Fruit fly (Drosophila melanogaster) whole organism, embryonic: ENCODE results near the gene ocn.

ENCODE experiments used
- Asciz ChIP-seq: fragments of 200-800 bp; sonication (Bioruptor generic); optimal IDR thresholded peaks from 2 replicates; lab custom pipeline; 2017; ENCODE audit warnings: missing biosample characterization, mild to moderate bottlenecking, missing genetic modification characterization, missing genetic modification reagents
- Atf3 ChIP-seq: fragments of 200-800 bp; sonication (Bioruptor generic); optimal IDR thresholded peaks from 3 replicates; lab custom pipeline; 2016; ENCODE audit warnings: missing biosample characterization, missing genetic modification characterization
- BtbVII ChIP-seq: fragments of 200-800 bp; sonication (Bioruptor generic); optimal IDR thresholded peaks from 3 replicates; lab custom pipeline; 2017; ENCODE audit warnings: missing biosample characterization, mild to moderate bottlenecking, missing genetic modification characterization
- CG10267 ChIP-seq: fragments of 200-800 bp; sonication (Bioruptor generic); optimal IDR thresholded peaks from 2 replicates; lab custom pipeline; 2018; ENCODE audit warnings: missing biosample characterization, mild to moderate bottlenecking, missing genetic modification characterization, moderate library complexity
- CG10366 ChIP-seq: fragments of 200-800 bp; sonication (Bioruptor generic); IDR thresholded peaks from 2 replicates; pipeline ENCODE4 v1.3.6; 2022; ENCODE audit warnings: missing biosample characterization, missing genetic modification characterization
- CG11695 ChIP-seq: fragments of 200-800 bp; sonication (Bioruptor generic); IDR thresholded peaks from 3 replicates; pipeline ENCODE4 v1.3.6; 2022; ENCODE audit warnings: missing biosample characterization, missing genetic modification characterization
- CG1233 ChIP-seq: fragments of 200-800 bp; sonication (Bioruptor generic); optimal IDR thresholded peaks from 4 replicates; lab custom pipeline; 2018; ENCODE audit warnings: missing biosample characterization, mild to moderate bottlenecking, missing genetic modification characterization
- CG12659 ChIP-seq: fragments of 200-800 bp; sonication (Bioruptor generic); optimal IDR thresholded peaks from 3 replicates; lab custom pipeline; 2017; ENCODE audit warnings: mild to moderate bottlenecking, missing biosample characterization, missing genetic modification reagents, missing genetic modification characterization
- CG12769 ChIP-seq: fragments of 200-800 bp; sonication (Bioruptor generic); optimal IDR thresholded peaks from 2 replicates; lab custom pipeline; 2019; ENCODE audit warnings: missing biosample characterization, mild to moderate bottlenecking, missing genetic modification characterization, moderate library complexity
- CG13424 ChIP-seq: fragments of 200-800 bp; sonication (Bioruptor generic); optimal IDR thresholded peaks from 2 replicates; lab custom pipeline; 2019; ENCODE audit warnings: missing biosample characterization, mild to moderate bottlenecking, missing genetic modification characterization, moderate library complexity
- CG17361 ChIP-seq: fragments of 200-800 bp; sonication (Bioruptor generic); IDR thresholded peaks from 3 replicates; pipeline ENCODE4 v1.3.6; 2022; ENCODE audit warnings: missing biosample characterization, missing genetic modification characterization
- CG1832 ChIP-seq: fragments of 200-800 bp; sonication (Bioruptor generic); optimal IDR thresholded peaks from 2 replicates; lab custom pipeline; 2017; ENCODE audit warnings: missing biosample characterization, mild to moderate bottlenecking, missing genetic modification characterization, inconsistent platforms
- CG30020 ChIP-seq: fragments of 200-800 bp; optimal IDR thresholded peaks from 2 replicates; lab custom pipeline; 2019; ENCODE audit warnings: missing biosample characterization, mild to moderate bottlenecking, missing genetic modification characterization, moderate library complexity
- CG4404 ChIP-seq: fragments of 200-800 bp; sonication (Bioruptor generic); IDR thresholded peaks from 2 replicates; pipeline ENCODE4 v1.3.6; 2022; ENCODE audit warnings: missing biosample characterization, missing genetic modification characterization
- CG6683 ChIP-seq: fragments of 200-800 bp; sonication (Bioruptor generic); optimal IDR thresholded peaks from 2 replicates; lab custom pipeline; 2017; ENCODE audit warnings: missing biosample characterization, mild to moderate bottlenecking, missing genetic modification characterization, missing genetic modification reagents
- CG6765 ChIP-seq: fragments of 200-800 bp; sonication (Bioruptor generic); optimal IDR thresholded peaks from 3 replicates; lab custom pipeline; 2017; ENCODE audit warnings: missing biosample characterization, mild to moderate bottlenecking, missing genetic modification characterization
- CG6813 ChIP-seq: fragments of 200-800 bp; sonication (Bioruptor generic); optimal IDR thresholded peaks from 2 replicates; lab custom pipeline; 2017; ENCODE audit warnings: missing biosample characterization, missing genetic modification characterization, mild to moderate bottlenecking, moderate library complexity, missing genetic modification reagents
- CG6854 ChIP-seq: fragments of 200-800 bp; sonication (Bioruptor generic); optimal IDR thresholded peaks from 3 replicates; lab custom pipeline; 2017; ENCODE audit warnings: missing biosample characterization, mild to moderate bottlenecking, missing genetic modification characterization
- CG8089 ChIP-seq: fragments of 200-800 bp; sonication (Bioruptor generic); optimal IDR thresholded peaks from 3 replicates; lab custom pipeline; 2016; ENCODE audit warnings: missing biosample characterization, missing genetic modification characterization
- CG8478 ChIP-seq: fragments of >200 bp; optimal IDR thresholded peaks from 2 replicates; lab custom pipeline; 2018
- CG8944 ChIP-seq: fragments of 200-800 bp; sonication (Bioruptor generic); optimal IDR thresholded peaks from 3 replicates; lab custom pipeline; 2016; ENCODE audit warnings: missing biosample characterization, missing genetic modification characterization
- CG9932 ChIP-seq: fragments of 200-800 bp; sonication (Bioruptor generic); IDR thresholded peaks from 2 replicates; pipeline ENCODE4 v1.3.6; 2022; ENCODE audit warnings: missing biosample characterization, missing genetic modification characterization
- E2f2 ChIP-seq: fragments of 200-800 bp; sonication (Bioruptor generic); IDR thresholded peaks from 2 replicates; pipeline ENCODE4 v1.3.6; 2022; ENCODE audit warnings: missing biosample characterization, missing genetic modification characterization
- Ets65A ChIP-seq: fragments of 200-800 bp; sonication (Bioruptor generic); peaks from one replicate; lab custom pipeline; 2016; ENCODE audit warnings: missing biosample characterization, missing genetic modification characterization
- Ets97D ChIP-seq: fragments of 200-800 bp; sonication (Bioruptor generic); optimal IDR thresholded peaks from 3 replicates; lab custom pipeline; 2016; ENCODE audit warnings: missing biosample characterization, missing genetic modification characterization
- HLHmδ ChIP-seq: fragments of 200-800 bp; sonication (Bioruptor generic); optimal IDR thresholded peaks from 2 replicates; lab custom pipeline; 2018; ENCODE audit warnings: missing biosample characterization, mild to moderate bottlenecking, missing genetic modification characterization, moderate library complexity
- Hsf ChIP-seq: fragments of 200-800 bp; sonication (Bioruptor generic); optimal IDR thresholded peaks from 3 replicates; lab custom pipeline; 2016; ENCODE audit warnings: missing biosample characterization, missing genetic modification characterization
- Lpt ChIP-seq: fragments of >200 bp; optimal IDR thresholded peaks from 2 replicates; lab custom pipeline; 2018; ENCODE audit warnings: missing biosample characterization, missing genetic modification characterization
- Max ChIP-seq: fragments of 200-800 bp; sonication (Bioruptor generic); optimal IDR thresholded peaks from 2 replicates; lab custom pipeline; 2016; ENCODE audit warnings: missing biosample characterization, mild to moderate bottlenecking, missing genetic modification characterization
- Oaz ChIP-seq: fragments of 200-800 bp; sonication (Bioruptor generic); IDR thresholded peaks from 2 replicates; pipeline ENCODE4 v1.3.6; 2022; ENCODE audit warnings: missing biosample characterization, missing genetic modification characterization
- Oli ChIP-seq: fragments of 200-800 bp; sonication (Bioruptor generic); optimal IDR thresholded peaks from 2 replicates; lab custom pipeline; 2018; ENCODE audit warnings: missing biosample characterization, mild to moderate bottlenecking, missing genetic modification characterization, moderate library complexity
- Rx ChIP-seq: fragments of 200-800 bp; sonication (Bioruptor generic); IDR thresholded peaks from 2 replicates; pipeline ENCODE4 v1.3.6; 2022; ENCODE audit warnings: missing biosample characterization, missing genetic modification characterization
- Xbp1 ChIP-seq: fragments of 200-800 bp; sonication (Bioruptor generic); optimal IDR thresholded peaks from 3 replicates; lab custom pipeline; 2016; ENCODE audit warnings: missing biosample characterization, mild to moderate bottlenecking, missing genetic modification characterization
- amos ChIP-seq: fragments of 200-800 bp; sonication (Bioruptor generic); IDR thresholded peaks from 2 replicates; pipeline ENCODE4 v1.3.6; 2022; ENCODE audit warnings: missing biosample characterization, missing genetic modification characterization; ENCODE audit not compliant: partially characterized antibody
- ara ChIP-seq: fragments of 200-800 bp; sonication (Bioruptor generic); IDR thresholded peaks from 2 replicates; pipeline ENCODE4 v1.3.6; 2022; ENCODE audit warnings: missing biosample characterization, missing genetic modification characterization
- dysf ChIP-seq: fragments of 200-800 bp; sonication (Bioruptor generic); IDR thresholded peaks from 3 replicates; pipeline ENCODE4 v1.3.6; 2022; ENCODE audit warnings: missing biosample characterization, missing genetic modification characterization
- esg ChIP-seq: fragments of 200-800 bp; sonication (Bioruptor generic); conservative IDR thresholded peaks from 2 replicates; pipeline ENCODE4 v1.3.6; 2022; ENCODE audit warnings: missing biosample characterization, missing genetic modification characterization
- fd3F ChIP-seq: fragments of 200-800 bp; sonication (Bioruptor generic); optimal IDR thresholded peaks from 2 replicates; lab custom pipeline; 2018; ENCODE audit warnings: missing biosample characterization, mild to moderate bottlenecking, missing genetic modification characterization, moderate library complexity
- fd64A ChIP-seq: fragments of 200-800 bp; sonication (Bioruptor generic); optimal IDR thresholded peaks from 3 replicates; lab custom pipeline; 2018; ENCODE audit warnings: missing biosample characterization, mild to moderate bottlenecking, missing genetic modification characterization
- gsb-n ChIP-seq: fragments of 200-800 bp; sonication (Bioruptor generic); optimal IDR thresholded peaks from 3 replicates; lab custom pipeline; 2018; ENCODE audit warnings: missing biosample characterization, mild to moderate bottlenecking, missing genetic modification characterization
- jumu ChIP-seq: fragments of 200-800 bp; sonication (Bioruptor generic); optimal IDR thresholded peaks from 3 replicates; lab custom pipeline; 2016; ENCODE audit warnings: missing biosample characterization, missing genetic modification characterization
- kah ChIP-seq: fragments of 200-800 bp; sonication (Bioruptor generic); optimal IDR thresholded peaks from 2 replicates; lab custom pipeline; 2018; ENCODE audit warnings: missing biosample characterization, mild to moderate bottlenecking, missing genetic modification characterization
- klu ChIP-seq: fragments of 200-800 bp; sonication (Bioruptor generic); IDR thresholded peaks from 2 replicates; pipeline ENCODE4 v1.3.6; 2022; ENCODE audit warnings: missing biosample characterization, missing genetic modification characterization
- kni ChIP-seq: fragments of 200-800 bp; sonication (Bioruptor generic); optimal IDR thresholded peaks from 3 replicates; lab custom pipeline; 2017; ENCODE audit warnings: mild to moderate bottlenecking, missing biosample characterization, missing genetic modification reagents, missing genetic modification characterization
- onecut ChIP-seq: fragments of 200-800 bp; sonication (Bioruptor generic); IDR thresholded peaks from 2 replicates; pipeline ENCODE4 v1.3.6; 2022; ENCODE audit warnings: missing biosample characterization, missing genetic modification characterization
- pfk ChIP-seq: fragments of 200-800 bp; sonication (Bioruptor generic); optimal IDR thresholded peaks from 2 replicates; lab custom pipeline; 2018; ENCODE audit warnings: missing biosample characterization, mild to moderate bottlenecking, missing genetic modification characterization, moderate library complexity
- sc ChIP-seq, 3 experiments: fragments of >200 bp in 2 of 3; fragments of 200-800 bp in 1 of 3; sonication (Bioruptor generic) in 1 of 3; optimal IDR thresholded peaks; 2 replicates in 2 of 3; 3 replicates in 1 of 3; lab custom pipeline; 2017; ENCODE audit warnings: mild to moderate bottlenecking in 1 of 3, missing biosample characterization in 1 of 3, missing genetic modification characterization in 1 of 3, missing genetic modification reagents in 1 of 3
- sisA ChIP-seq: fragments of 200-800 bp; sonication (Bioruptor generic); IDR thresholded peaks from 2 replicates; pipeline ENCODE4 v1.3.6; 2022; ENCODE audit warnings: missing biosample characterization, missing genetic modification characterization
- slou ChIP-seq: fragments of 200-800 bp; sonication (Bioruptor generic); optimal IDR thresholded peaks from 3 replicates; lab custom pipeline; 2016; ENCODE audit warnings: missing biosample characterization, missing genetic modification characterization
- trh ChIP-seq: fragments of 200-800 bp; sonication (Bioruptor generic); optimal IDR thresholded peaks from 2 replicates; lab custom pipeline; 2016; ENCODE audit warnings: missing biosample characterization, missing genetic modification characterization
- zen ChIP-seq: fragments of 200-800 bp; sonication (Bioruptor generic); optimal IDR thresholded peaks from 3 replicates; lab custom pipeline; 2018; ENCODE audit warnings: missing biosample characterization, mild to moderate bottlenecking, missing genetic modification characterization, moderate library complexity

Gene ocn

DNA sequence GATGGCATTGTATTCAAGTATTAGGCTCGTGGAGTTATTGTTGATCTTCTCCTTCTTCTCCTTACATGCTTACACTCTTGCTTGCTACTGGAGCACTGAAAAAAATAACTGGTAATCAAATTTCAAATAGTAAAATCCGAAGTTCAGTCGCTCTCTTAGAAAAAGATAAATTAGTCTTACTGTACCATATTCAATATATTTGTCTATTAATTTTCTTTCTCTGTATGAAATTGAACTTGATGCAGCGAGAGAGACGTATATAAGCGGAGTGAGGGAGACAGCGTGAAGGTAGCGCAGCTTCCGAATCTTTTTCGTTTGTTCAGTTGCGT lies 23.6 kb upstream of the ocn start (continued):
- TF ChIP-seq HLHmδ (GFP tag; lab: Kevin White, UChicago) (no peak), CG12659 (GFP tag; lab: Kevin White, UChicago) (peak; percentile 60), CG8944 (GFP tag; lab: Kevin White, UChicago) (peak; percentile 89), CG6683 (peak; percentile 71), CG9932 (GFP tag; lab: Robert Waterston, UW) (peak; percentile 68), CG6813 (peak; percentile 82), CG10267 (tag; lab: Kevin White, UChicago) (peak; percentile 87), Ets65A (peak; percentile 94), CG1233 (GFP tag; lab: Kevin White, UChicago) (peak; percentile 83), CG8089 (GFP tag; lab: Kevin White, UChicago) (peak; percentile 71), fd64A (GFP tag; lab: Kevin White, UChicago) (peak; percentile 84), CG6854 (GFP tag; lab: Kevin White, UChicago) (peak; percentile 86), onecut (GFP tag; lab: Robert Waterston, UW) (peak; percentile 89), Lpt (GFP tag; lab: Kevin White, UChicago) (no peak), CG4404 (GFP tag; lab: Robert Waterston, UW) (peak; percentile 57), Oli (tag; lab: Kevin White, UChicago) (peak; percentile 73), klu (GFP tag; lab: Robert Waterston, UW) (peak; percentile 75), kah (GFP tag; lab: Kevin White, UChicago) (peak; percentile 86), jumu (peak; percentile 88), CG17361 (GFP tag; lab: Robert Waterston, UW) (peak; percentile 78), Rx (GFP tag; lab: Robert Waterston, UW) (peak; percentile 91), esg (peak; percentile 92), zen (tag; lab: Kevin White, UChicago) (peak; percentile 79), Max (GFP tag; lab: Kevin White, UChicago) (peak; percentile 85), BtbVII (GFP tag; lab: Kevin White, UChicago) (peak; percentile 76), gsb-n (tag; lab: Kevin White, UChicago) (peak; percentile 92), E2f2 (peak; percentile 65), Ets97D (GFP tag; lab: Kevin White, UChicago) (peak; percentile 69), CG6765 (GFP tag; lab: Kevin White, UChicago) (peak; percentile 68), Hsf (peak; percentile 81), slou (GFP tag; lab: Kevin White, UChicago) (peak; percentile 63), sisA (peak; percentile 96), pfk (GFP tag; lab: Kevin White, UChicago) (no peak), CG12769 (tag; lab: Kevin White, UChicago) (peak; percentile 60), amos (GFP tag; lab: Robert Waterston, UW) (no peak), Xbp1 (peak; percentile 79), Atf3 (GFP tag; lab: Kevin White, UChicago) (peak; percentile 64), kni (peak; percentile 49), CG10366 (GFP tag; lab: Robert Waterston, UW) (peak; percentile 95), dysf (peak; percentile 88), Asciz (GFP tag; lab: Kevin White, UChicago) (peak; percentile 96), ara (GFP tag; lab: Robert Waterston, UW) (peak; percentile 90), CG11695 (GFP tag; lab: Robert Waterston, UW) (peak; percentile 86), CG1832 (GFP tag; lab: Kevin White, UChicago) (no peak), fd3F (GFP tag; lab: Kevin White, UChicago) (peak; percentile 52), CG30020 (tag; lab: Kevin White, UChicago) (peak; percentile 60), CG13424 (tag; lab: Kevin White, UChicago) (peak; percentile 79), CG8478 (no peak), trh (GFP tag; lab: Kevin White, UChicago) (peak; percentile 26), sc (optimal IDR thresholded peaks at IDR 0.05; lab: Kevin White, UChicago) (no peak), sc (GFP tag; optimal IDR thresholded peaks at IDR 0.05; lab: Kevin White, UChicago) (peak; percentile 53), Oaz (GFP tag; lab: Robert Waterston, UW) (peak; percentile 84)
